Fruit fly (Drosophila melanogaster) whole organism, embryonic: ENCODE data around the gene CG7377.

Experiments
- Antp ChIP-seq: fragments of 200-800 bp; sonication (Bioruptor generic); optimal IDR thresholded peaks from 3 replicates; lab custom pipeline; 2016; ENCODE audit warnings: missing biosample characterization, missing genetic modification characterization
- Atf6 ChIP-seq: fragments of 200-800 bp; sonication (Bioruptor generic); IDR thresholded peaks from 2 replicates; pipeline ENCODE4 v1.3.6; 2022; ENCODE audit warnings: missing biosample characterization, missing genetic modification characterization
- CG10321 ChIP-seq: fragments of 200-800 bp; sonication (Bioruptor generic); IDR thresholded peaks from 2 replicates; pipeline ENCODE4 v1.3.6; 2022; ENCODE audit warnings: missing biosample characterization, missing genetic modification characterization
- CG10462 ChIP-seq: fragments of 200-800 bp; sonication (Bioruptor generic); optimal IDR thresholded peaks from 2 replicates; lab custom pipeline; 2016; ENCODE audit warnings: missing biosample characterization, missing genetic modification characterization
- CG10543 ChIP-seq: fragments of 200-800 bp; sonication (Bioruptor generic); optimal IDR thresholded peaks from 3 replicates; lab custom pipeline; 2017; ENCODE audit warnings: missing biosample characterization, mild to moderate bottlenecking, missing genetic modification characterization, moderate library complexity
- CG10979 ChIP-seq: fragments of 200-800 bp; sonication (Bioruptor generic); optimal IDR thresholded peaks from 2 replicates; lab custom pipeline; 2018; ENCODE audit warnings: missing biosample characterization, mild to moderate bottlenecking, missing genetic modification characterization, moderate library complexity
- CG11247 ChIP-seq: fragments of 200-800 bp; sonication (Bioruptor generic); IDR thresholded peaks from 2 replicates; pipeline ENCODE4 v1.3.6; 2022; ENCODE audit warnings: missing biosample characterization, missing genetic modification characterization
- CG13624 ChIP-seq: fragments of 200-800 bp; sonication (Bioruptor generic); optimal IDR thresholded peaks from 2 replicates; lab custom pipeline; 2016; ENCODE audit warnings: missing biosample characterization, missing genetic modification characterization
- CG1647 ChIP-seq: fragments of 200-800 bp; sonication (Bioruptor generic); optimal IDR thresholded peaks from 3 replicates; lab custom pipeline; 2016; ENCODE audit warnings: missing biosample characterization, missing genetic modification characterization
- CG17359 ChIP-seq: fragments of 200-800 bp; sonication (Bioruptor generic); optimal IDR thresholded peaks from 3 replicates; lab custom pipeline; 2018; ENCODE audit warnings: missing biosample characterization, mild to moderate bottlenecking, missing genetic modification characterization, moderate library complexity
- CG30020 ChIP-seq: fragments of 200-800 bp; optimal IDR thresholded peaks from 2 replicates; lab custom pipeline; 2019; ENCODE audit warnings: missing biosample characterization, mild to moderate bottlenecking, missing genetic modification characterization, moderate library complexity
- CG31224 ChIP-seq: fragments of 200-800 bp; sonication (Bioruptor generic); IDR thresholded peaks from 2 replicates; pipeline ENCODE4 v1.3.6; 2022; ENCODE audit warnings: missing biosample characterization, missing genetic modification characterization
- CG34376 ChIP-seq: fragments of 200-800 bp; sonication (Bioruptor generic); optimal IDR thresholded peaks from 2 replicates; lab custom pipeline; 2018; ENCODE audit warnings: missing biosample characterization, mild to moderate bottlenecking, missing genetic modification characterization
- CG4282 ChIP-seq: fragments of 200-800 bp; sonication (Bioruptor generic); optimal IDR thresholded peaks from 2 replicates; lab custom pipeline; 2016; ENCODE audit warnings: missing biosample characterization, missing genetic modification characterization
- CG4707 ChIP-seq: fragments of 200-800 bp; sonication (Bioruptor generic); optimal IDR thresholded peaks from 2 replicates; lab custom pipeline; 2018; ENCODE audit warnings: missing biosample characterization, mild to moderate bottlenecking, missing genetic modification characterization, moderate library complexity
- CG4820 ChIP-seq: fragments of 200-800 bp; sonication (Bioruptor generic); optimal IDR thresholded peaks from 3 replicates; lab custom pipeline; 2016; ENCODE audit warnings: missing biosample characterization, missing genetic modification characterization
- CG7786 ChIP-seq: fragments of 200-800 bp; sonication (Bioruptor generic); optimal IDR thresholded peaks from 2 replicates; lab custom pipeline; 2016; ENCODE audit warnings: missing biosample characterization, missing genetic modification characterization
- CrebB ChIP-seq: fragments of 200-800 bp; sonication (Bioruptor generic); optimal IDR thresholded peaks from 3 replicates; lab custom pipeline; 2018; ENCODE audit warnings: missing biosample characterization, mild to moderate bottlenecking, missing genetic modification characterization
- Deaf1 ChIP-seq: fragments of 200-800 bp; optimal IDR thresholded peaks from 3 replicates; lab custom pipeline; 2019; ENCODE audit warnings: missing biosample characterization, mild to moderate bottlenecking, missing genetic modification characterization, moderate library complexity
- Ets97D ChIP-seq: fragments of 200-800 bp; sonication (Bioruptor generic); optimal IDR thresholded peaks from 3 replicates; lab custom pipeline; 2016; ENCODE audit warnings: missing biosample characterization, missing genetic modification characterization
- Lhr ChIP-seq: fragments of 200-800 bp; sonication (Bioruptor generic); optimal IDR thresholded peaks from 3 replicates; lab custom pipeline; 2017; ENCODE audit warnings: mild to moderate bottlenecking, missing biosample characterization, missing genetic modification reagents, missing genetic modification characterization
- NC2α ChIP-seq: fragments of 200-800 bp; sonication (Bioruptor generic); optimal IDR thresholded peaks from 2 replicates; lab custom pipeline; 2016; ENCODE audit warnings: missing biosample characterization, missing genetic modification characterization
- Ravus ChIP-seq: fragments of 200-800 bp; sonication (Bioruptor generic); IDR thresholded peaks from 2 replicates; pipeline ENCODE4 v1.3.6; 2022; ENCODE audit warnings: missing biosample characterization, missing genetic modification characterization
- Spps ChIP-seq: fragments of 200-800 bp; sonication (Bioruptor generic); optimal IDR thresholded peaks from 2 replicates; lab custom pipeline; 2018; ENCODE audit warnings: missing biosample characterization, mild to moderate bottlenecking, missing genetic modification characterization
- ap ChIP-seq: fragments of 200-800 bp; sonication (Bioruptor generic); IDR thresholded peaks from 2 replicates; pipeline ENCODE4 v1.3.6; 2022; ENCODE audit warnings: missing biosample characterization, missing genetic modification characterization
- btn ChIP-seq: fragments of 200-800 bp; sonication (Bioruptor generic); optimal IDR thresholded peaks from 2 replicates; lab custom pipeline; 2016; ENCODE audit warnings: missing biosample characterization, missing genetic modification characterization
- dati ChIP-seq: fragments of 200-800 bp; sonication (Bioruptor generic); IDR thresholded peaks from 2 replicates; pipeline ENCODE4 v1.3.6; 2022; ENCODE audit warnings: missing biosample characterization, missing genetic modification characterization
- dpn ChIP-seq, 2 experiments: fragments of 200-800 bp; sonication (Bioruptor generic); optimal IDR thresholded peaks; 3 replicates each; lab custom pipeline; 2016; ENCODE audit warnings: missing biosample characterization in 2 of 2, missing genetic modification characterization in 2 of 2
- fu2 ChIP-seq: fragments of 200-800 bp; sonication (Bioruptor generic); optimal IDR thresholded peaks from 2 replicates; lab custom pipeline; 2016; ENCODE audit warnings: missing biosample characterization, missing genetic modification characterization
- hb ChIP-seq: fragments of 200-800 bp; sonication (Bioruptor generic); IDR thresholded peaks from 3 replicates; pipeline ENCODE4 v1.3.6; 2022; ENCODE audit warnings: missing biosample characterization, missing genetic modification characterization; ENCODE audit not compliant: partially characterized antibody
- hth ChIP-seq: fragments of >200 bp; optimal IDR thresholded peaks from 2 replicates; lab custom pipeline; 2017; ENCODE audit warnings: inconsistent platforms
- jumu ChIP-seq: fragments of 200-800 bp; sonication (Bioruptor generic); optimal IDR thresholded peaks from 3 replicates; lab custom pipeline; 2016; ENCODE audit warnings: missing biosample characterization, missing genetic modification characterization
- kah ChIP-seq: fragments of 200-800 bp; sonication (Bioruptor generic); optimal IDR thresholded peaks from 2 replicates; lab custom pipeline; 2018; ENCODE audit warnings: missing biosample characterization, mild to moderate bottlenecking, missing genetic modification characterization
- lbe ChIP-seq: fragments of 200-800 bp; sonication (Bioruptor generic); optimal IDR thresholded peaks from 2 replicates; lab custom pipeline; 2016; ENCODE audit warnings: missing biosample characterization, mild to moderate bottlenecking, missing genetic modification characterization
- lola ChIP-seq, 3 experiments: fragments of >200 bp in 2 of 3; fragments of 200-800 bp in 1 of 3; sonication (Bioruptor generic) in 1 of 3; optimal IDR thresholded peaks; 2 replicates each; lab custom pipeline; 2017 to 2019; ENCODE audit warnings: missing biosample characterization in 3 of 3, missing genetic modification characterization in 3 of 3, mild to moderate bottlenecking in 1 of 3, moderate library complexity in 1 of 3
- maf-S ChIP-seq: fragments of 200-800 bp; sonication (Bioruptor generic); optimal IDR thresholded peaks from 2 replicates; lab custom pipeline; 2016; ENCODE audit warnings: missing biosample characterization, missing genetic modification characterization
- mam ChIP-seq: fragments of 200-800 bp; sonication (Bioruptor generic); optimal IDR thresholded peaks from 3 replicates; lab custom pipeline; 2016; ENCODE audit warnings: missing biosample characterization, missing genetic modification characterization
- nmo ChIP-seq: fragments of 200-800 bp; sonication (Bioruptor generic); optimal IDR thresholded peaks from 2 replicates; lab custom pipeline; 2018; ENCODE audit warnings: missing biosample characterization, mild to moderate bottlenecking, missing genetic modification characterization, moderate library complexity
- p53 ChIP-seq: fragments of 200-800 bp; sonication (Bioruptor generic); optimal IDR thresholded peaks from 2 replicates; lab custom pipeline; 2016; ENCODE audit warnings: missing biosample characterization, missing genetic modification characterization
- pan ChIP-seq, 4 experiments: fragments of >200 bp in 3 of 4; fragments of 200-800 bp in 1 of 4; sonication (Bioruptor generic) in 1 of 4; optimal IDR thresholded peaks in 3 of 4; IDR thresholded peaks in 1 of 4; 2 replicates each; pipeline versions ENCODE4 v1.3.6 to Lab custom; 2017 to 2022; ENCODE audit warnings: missing biosample characterization in 2 of 4, missing genetic modification characterization in 2 of 4, mixed read lengths in 1 of 4
- peb ChIP-seq: fragments of 200-800 bp; sonication (Bioruptor generic); IDR thresholded peaks from 2 replicates; pipeline ENCODE4 v1.3.6; 2022; ENCODE audit warnings: missing biosample characterization, missing genetic modification characterization
- pho ChIP-seq: fragments of 200-800 bp; sonication (Bioruptor generic); optimal IDR thresholded peaks from 2 replicates; lab custom pipeline; 2016; ENCODE audit warnings: missing biosample characterization, missing genetic modification characterization
- pros ChIP-seq: fragments of 200-800 bp; sonication (Bioruptor generic); optimal IDR thresholded peaks from 3 replicates; lab custom pipeline; 2019; ENCODE audit warnings: missing biosample characterization, mild to moderate bottlenecking, missing genetic modification characterization, moderate library complexity
- schlank ChIP-seq: fragments of 200-800 bp; sonication (Bioruptor generic); optimal IDR thresholded peaks from 2 replicates; lab custom pipeline; 2018; ENCODE audit warnings: missing biosample characterization, mild to moderate bottlenecking, missing genetic modification characterization
- sna ChIP-seq: fragments of 200-800 bp; sonication (Bioruptor generic); IDR thresholded peaks from 2 replicates; pipeline ENCODE4 v1.3.6; 2022; ENCODE audit warnings: missing biosample characterization, missing genetic modification characterization; ENCODE audit not compliant: partially characterized antibody
- tin ChIP-seq: fragments of 200-800 bp; sonication (Bioruptor generic); optimal IDR thresholded peaks from 3 replicates; lab custom pipeline; 2016; ENCODE audit warnings: missing biosample characterization, missing genetic modification characterization
- tll ChIP-seq, 2 experiments: fragments of 200-800 bp in 1 of 2; fragments of >200 bp in 1 of 2; sonication (Bioruptor generic) in 1 of 2; optimal IDR thresholded peaks; 2 replicates each; lab custom pipeline; 2017 to 2019; ENCODE audit warnings: missing biosample characterization in 2 of 2, missing genetic modification characterization in 2 of 2, mild to moderate bottlenecking in 1 of 2, moderate library complexity in 1 of 2
- ttk ChIP-seq: fragments of 200-800 bp; sonication (Bioruptor generic); IDR thresholded peaks from 2 replicates; pipeline ENCODE4 v2.1.2; 2022; ENCODE audit warnings: missing biosample characterization, missing genetic modification characterization
- unc-4 ChIP-seq: fragments of 200-800 bp; sonication (Bioruptor generic); IDR thresholded peaks from 2 replicates; pipeline ENCODE4 v1.3.6; 2022; ENCODE audit warnings: missing biosample characterization, missing genetic modification characterization; ENCODE audit not compliant: partially characterized antibody
- vnd ChIP-seq: fragments of 200-800 bp; sonication (Bioruptor generic); IDR thresholded peaks from 3 replicates; pipeline ENCODE4 v1.3.6; 2022; ENCODE audit warnings: missing biosample characterization, missing genetic modification characterization; ENCODE audit not compliant: partially characterized antibody
- zf30C ChIP-seq: fragments of 200-800 bp; sonication (Bioruptor generic); optimal IDR thresholded peaks from 3 replicates; lab custom pipeline; 2018; ENCODE audit warnings: missing biosample characterization, mild to moderate bottlenecking, missing genetic modification characterization

CG7377 gene

dm6 chr3L:11579919-11580318 is 9.6 kb upstream of the CG7377 start, which contains the start of gene CG43390 (continued):
- TF ChIP-seq vnd (GFP tag; lab: Robert Waterston, UW) (no peak), kah (GFP tag; lab: Kevin White, UChicago) (no peak), CG10321 (GFP tag; lab: Robert Waterston, UW) (no peak), hth (no peak), CG4707 (GFP tag; lab: Kevin White, UChicago) (no peak), CG31224 (GFP tag; lab: Robert Waterston, UW) (no peak), peb (GFP tag; lab: Robert Waterston, UW) (no peak), CG4820 (GFP tag; lab: Kevin White, UChicago) (no peak), lbe (GFP tag; lab: Kevin White, UChicago) (no peak), ap (GFP tag; lab: Robert Waterston, UW) (no peak), CG7786 (GFP tag; lab: Kevin White, UChicago) (no peak), Ravus (no peak), zf30C (GFP tag; lab: Kevin White, UChicago) (no peak), ttk (GFP tag; lab: Robert Waterston, UW) (no peak), Spps (tag; lab: Kevin White, UChicago) (no peak), pros (no peak), hb (GFP tag; lab: Robert Waterston, UW) (no peak), CG30020 (tag; lab: Kevin White, UChicago) (no peak), btn (GFP tag; lab: Kevin White, UChicago) (no peak), pan (optimal IDR thresholded peaks at IDR 0.05; lab: Kevin White, UChicago) (no peak), pan (GFP tag; optimal IDR thresholded peaks at IDR 0.05 in 1 of 2, IDR thresholded peaks at IDR 0.05 in 1 of 2) (no peak), CG4282 (no peak), dati (GFP tag; lab: Robert Waterston, UW) (no peak), jumu (GFP tag; lab: Kevin White, UChicago) (no peak), CG11247 (peak; percentile 28; the same call in 1 of the 2 replicates), schlank (tag; lab: Kevin White, UChicago) (peak; percentile 63), dpn (GFP tag; optimal IDR thresholded peaks at IDR 0.05; lab: Kevin White, UChicago) (peak in 1 of 2 experiments; percentile 31), fu2 (GFP tag; lab: Kevin White, UChicago) (no peak), Ets97D (GFP tag; lab: Kevin White, UChicago) (no peak), unc-4 (no peak), Antp (GFP tag; lab: Kevin White, UChicago) (no peak), Atf6 (GFP tag; lab: Robert Waterston, UW) (peak; percentile 69), nmo (no peak), sna (GFP tag; lab: Robert Waterston, UW) (no peak), tin (GFP tag; lab: Kevin White, UChicago) (no peak), CG10462 (GFP tag; lab: Kevin White, UChicago) (no peak), Deaf1 (no peak), CG34376 (GFP tag; lab: Kevin White, UChicago) (no peak), maf-S (GFP tag; lab: Kevin White, UChicago) (peak; percentile 7), CG13624 (GFP tag; lab: Kevin White, UChicago) (no peak), NC2α (GFP tag; lab: Kevin White, UChicago) (no peak), CrebB (peak; percentile 73), Lhr (GFP tag; lab: Kevin White, UChicago) (no peak), CG17359 (tag; lab: Kevin White, UChicago) (no peak), CG1647 (GFP tag; lab: Kevin White, UChicago) (peak; percentile 48), lola (GFP tag; optimal IDR thresholded peaks at IDR 0.05; lab: Kevin White, UChicago) (no peak), mam (GFP tag; lab: Kevin White, UChicago) (peak; percentile 10), p53 (GFP tag; lab: Kevin White, UChicago) (no peak), CG10979 (tag; lab: Kevin White, UChicago) (no peak), CG10543 (GFP tag; lab: Kevin White, UChicago) (no peak), tll (GFP tag; optimal IDR thresholded peaks at IDR 0.05; lab: Kevin White, UChicago) (no peak), pho (GFP tag; lab: Kevin White, UChicago) (peak; percentile 27)
